Fruit fly (Drosophila melanogaster) whole organism, wandering third instar larva: ENCODE data around the gene CG9922.
A peak's percentile ranks its signal among the peaks of the same experiment; 100 is the strongest.

ENCODE experiments used
- CG32264 ChIP-seq: fragments of 200-800 bp; sonication (Bioruptor generic); optimal IDR thresholded peaks from 2 replicates; lab custom pipeline; 2016; ENCODE audit warnings: missing biosample characterization, missing genetic modification characterization
- CrebA ChIP-seq: fragments of 200-800 bp; sonication (Bioruptor generic); optimal IDR thresholded peaks from 2 replicates; lab custom pipeline; 2016; ENCODE audit warnings: missing biosample characterization, mild to moderate bottlenecking, missing genetic modification characterization, borderline replicate concordance
- HLH106 ChIP-seq: fragments of 200-800 bp; optimal IDR thresholded peaks from 3 replicates; lab custom pipeline; 2019; ENCODE audit warnings: missing biosample characterization, mild to moderate bottlenecking, missing genetic modification characterization, moderate library complexity
- Hnf4 ChIP-seq: fragments of 200-800 bp; sonication (Bioruptor generic); optimal IDR thresholded peaks from 2 replicates; lab custom pipeline; 2016; ENCODE audit warnings: missing biosample characterization, mild to moderate bottlenecking, missing genetic modification characterization
- Hr78 ChIP-seq: fragments of >200 bp; optimal IDR thresholded peaks from 2 replicates; lab custom pipeline; 2017; ENCODE audit warnings: missing biosample characterization, missing genetic modification characterization
- Hr83 ChIP-seq: fragments of 200-300 bp; sonication (Bioruptor generic); optimal IDR thresholded peaks from 2 replicates; lab custom pipeline; 2016; ENCODE audit warnings: missing biosample characterization, mild to moderate bottlenecking, missing genetic modification characterization, moderate library complexity; ENCODE audit not compliant: poor library complexity, severe bottlenecking
- Jra ChIP-seq: sonication (Bioruptor generic); optimal IDR thresholded peaks from 2 replicates; lab custom pipeline; 2016; ENCODE audit warnings: missing biosample characterization, missing genetic modification characterization
- Myc ChIP-seq: fragments of >200 bp; optimal IDR thresholded peaks from 2 replicates; lab custom pipeline; 2017
- N ChIP-seq: fragments of >200 bp; optimal IDR thresholded peaks from 2 replicates; lab custom pipeline; 2018; ENCODE audit warnings: missing biosample characterization, missing external identifiers, missing genetic modification characterization
- Rel ChIP-seq, 2 experiments: fragments of 200-800 bp; sonication (Bioruptor generic) in 1 of 2; optimal IDR thresholded peaks; 2 replicates in 1 of 2; 3 replicates in 1 of 2; lab custom pipeline; 2016 to 2019; ENCODE audit warnings: mild to moderate bottlenecking in 2 of 2, missing biosample characterization in 2 of 2, missing genetic modification characterization in 2 of 2, moderate library complexity in 1 of 2
- Vsx2 ChIP-seq: fragments of 200-300, 225-300 bp; sonication (Bioruptor generic); optimal IDR thresholded peaks from 2 replicates; lab custom pipeline; 2018; ENCODE audit warnings: missing biosample characterization, missing genetic modification characterization; ENCODE audit not compliant: partially characterized antibody
- br ChIP-seq: fragments of 200-800 bp; sonication (Bioruptor generic); optimal IDR thresholded peaks from 2 replicates; lab custom pipeline; 2016; ENCODE audit warnings: missing biosample characterization, missing genetic modification characterization
- dl ChIP-seq, 2 experiments: fragments of 175-275, 200-275 bp in 1 of 2; fragments of 200-275 bp in 1 of 2; sonication (Bioruptor generic); optimal IDR thresholded peaks; lab custom pipeline; 2018; ENCODE audit warnings: mild to moderate bottlenecking in 2 of 2, missing biosample characterization in 2 of 2, missing genetic modification characterization in 2 of 2, moderate library complexity in 2 of 2; ENCODE audit not compliant: partially characterized antibody in 2 of 2, insufficient read depth in 1 of 2
- dmrt93B ChIP-seq: fragments of 200-800 bp; sonication (Bioruptor generic); optimal IDR thresholded peaks from 2 replicates; lab custom pipeline; 2018; ENCODE audit warnings: missing biosample characterization, mild to moderate bottlenecking, missing genetic modification characterization
- dsf ChIP-seq: sonication (Bioruptor generic); optimal IDR thresholded peaks from 2 replicates; lab custom pipeline; 2016; ENCODE audit warnings: missing biosample characterization, missing genetic modification characterization, borderline replicate concordance
- ey ChIP-seq: fragments of 200-800 bp; sonication (Bioruptor generic); optimal IDR thresholded peaks from 2 replicates; lab custom pipeline; 2016; ENCODE audit warnings: missing biosample characterization, missing genetic modification characterization
- foxo ChIP-seq, 2 experiments: fragments of 200-800 bp; sonication (Bioruptor generic); optimal IDR thresholded peaks; 2 replicates in 1 of 2; 3 replicates in 1 of 2; lab custom pipeline; 2016 to 2017; ENCODE audit warnings: missing biosample characterization in 2 of 2, missing genetic modification characterization in 2 of 2
- jim ChIP-seq: fragments of 175-275, 200-325 bp; sonication (Bioruptor generic); optimal IDR thresholded peaks from 2 replicates; lab custom pipeline; 2016; ENCODE audit warnings: missing biosample characterization, mild to moderate bottlenecking, missing genetic modification characterization
- lola ChIP-seq: fragments of >200 bp; optimal IDR thresholded peaks from 2 replicates; lab custom pipeline; 2017; ENCODE audit warnings: missing biosample characterization, missing genetic modification characterization
- pan ChIP-seq: fragments of >200 bp; optimal IDR thresholded peaks from 2 replicates; lab custom pipeline; 2017
- psq ChIP-seq: fragments of 200-800 bp; sonication (Bioruptor generic); optimal IDR thresholded peaks from 3 replicates; lab custom pipeline; 2017; ENCODE audit warnings: missing biosample characterization, mild to moderate bottlenecking, missing genetic modification characterization, moderate library complexity
- rgr ChIP-seq: fragments of 200-800 bp; sonication (Bioruptor generic); optimal IDR thresholded peaks from 3 replicates; lab custom pipeline; 2016; ENCODE audit warnings: missing biosample characterization, mild to moderate bottlenecking, missing genetic modification characterization
- sv ChIP-seq: fragments of 200-800 bp; sonication (Bioruptor generic); optimal IDR thresholded peaks from 3 replicates; lab custom pipeline; 2016; ENCODE audit warnings: missing biosample characterization, missing genetic modification characterization
- tai ChIP-seq: sonication (Bioruptor generic); optimal IDR thresholded peaks from 2 replicates; lab custom pipeline; 2016; ENCODE audit warnings: missing biosample characterization, missing genetic modification characterization

Gene CG9922

DNA sequence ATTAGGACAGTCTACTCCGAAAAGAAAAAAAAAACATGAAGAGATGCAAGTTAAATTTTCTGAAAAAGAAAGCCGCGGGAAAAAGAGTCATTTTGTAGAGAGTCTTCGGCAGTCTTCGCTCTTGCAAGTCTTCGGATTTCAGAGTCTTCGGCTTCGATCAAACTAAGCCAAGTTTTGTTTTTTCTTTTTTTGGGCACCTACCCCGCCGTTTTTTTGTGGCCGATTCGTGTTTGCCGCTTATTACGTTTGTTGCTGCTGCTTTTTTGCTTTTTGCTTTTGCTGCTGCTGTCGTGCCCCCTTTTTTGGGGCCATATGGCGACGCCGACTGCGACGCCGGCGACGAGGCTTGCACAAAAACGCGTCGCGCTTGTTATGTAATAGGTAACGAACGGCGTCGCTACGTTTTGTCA is 44.1 kb downstream of the CG9922 start:
- TF ChIP-seq ey (GFP tag; lab: Kevin White, UChicago) (no peak), jim (peak; percentile 53), foxo (GFP tag; optimal IDR thresholded peaks at IDR 0.05; lab: Kevin White, UChicago) (no peak), dsf (GFP tag; lab: Kevin White, UChicago) (no peak), dmrt93B (GFP tag; lab: Kevin White, UChicago) (no peak), Jra (GFP tag; lab: Kevin White, UChicago) (no peak), Hr83 (no peak), psq (GFP tag; lab: Kevin White, UChicago) (no peak)
- TF ChIP-seq, all 38 proteins: peak for 1

DNA sequence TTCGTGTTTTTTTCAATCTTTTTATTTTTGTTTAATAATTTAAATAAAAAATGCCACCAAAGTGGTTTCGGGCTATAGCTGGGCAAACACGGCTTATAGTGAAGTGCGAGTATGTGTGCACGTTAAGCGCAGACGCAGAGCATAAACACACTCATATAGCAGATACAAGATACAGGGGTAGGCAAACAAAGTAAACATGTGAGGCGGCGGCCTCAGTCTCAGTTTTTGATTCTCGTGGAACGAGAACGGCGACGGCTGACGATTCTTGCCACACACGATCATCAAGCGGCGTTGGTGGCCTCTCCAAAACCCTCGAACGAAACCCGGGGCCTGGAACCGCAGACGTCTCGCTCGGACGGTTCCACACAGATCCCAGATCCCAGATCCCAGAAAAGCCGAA is 46.1 kb downstream of the CG9922 start:
- no peak for TF ChIP-seq N (GFP tag; lab: Kevin White, UChicago)
- no peak for TF ChIP-seq dl (GFP tag; optimal IDR thresholded peaks at IDR 0.05; lab: Kevin White, UChicago; ENCODE audit: insufficient read depth in 1 of 2, partially characterized antibody in 2 of 2)
- no peak for TF ChIP-seq Jra (GFP tag; lab: Kevin White, UChicago)
- TF ChIP-seq dsf (GFP tag; lab: Kevin White, UChicago) = no peak
- no peak for TF ChIP-seq lola
- peak; percentile 17 for TF ChIP-seq Hr83
- no peak for TF ChIP-seq Myc (lab: Kevin White, UChicago)
- no peak for TF ChIP-seq Hr78 (GFP tag; lab: Kevin White, UChicago)

DNA sequence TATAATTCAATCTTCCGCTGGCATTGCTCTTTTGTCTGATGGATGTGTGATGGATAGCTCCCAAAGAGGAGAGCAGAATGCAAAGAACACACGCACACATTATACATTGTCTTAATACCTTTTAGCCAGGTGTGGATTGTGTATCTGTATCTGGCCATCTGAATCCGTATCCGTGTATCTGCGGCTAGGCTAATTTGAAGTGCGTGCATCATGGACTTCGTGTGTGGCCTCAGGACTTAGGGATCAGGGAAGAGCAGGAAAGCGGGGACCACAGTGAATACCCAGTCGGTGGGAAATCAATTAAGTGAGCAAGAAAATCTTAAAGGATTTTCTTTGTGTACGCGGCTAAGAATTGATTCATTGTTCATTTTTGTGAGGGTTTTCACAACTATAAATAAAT is 46.7 kb downstream of the CG9922 start:
- TF ChIP-seq foxo (GFP tag; optimal IDR thresholded peaks at IDR 0.05; lab: Kevin White, UChicago) (no peak), dl (GFP tag; optimal IDR thresholded peaks at IDR 0.05; lab: Kevin White, UChicago; ENCODE audit: insufficient read depth in 1 of 2, partially characterized antibody in 2 of 2) (no peak), ey (GFP tag; lab: Kevin White, UChicago) (no peak), Vsx2 (no peak), br (GFP tag; lab: Kevin White, UChicago) (no peak), Hnf4 (GFP tag; lab: Kevin White, UChicago) (no peak), HLH106 (tag; lab: Kevin White, UChicago) (no peak), Hr83 (no peak), Hr78 (GFP tag; lab: Kevin White, UChicago) (no peak), sv (GFP tag; lab: Kevin White, UChicago) (no peak)

DNA sequence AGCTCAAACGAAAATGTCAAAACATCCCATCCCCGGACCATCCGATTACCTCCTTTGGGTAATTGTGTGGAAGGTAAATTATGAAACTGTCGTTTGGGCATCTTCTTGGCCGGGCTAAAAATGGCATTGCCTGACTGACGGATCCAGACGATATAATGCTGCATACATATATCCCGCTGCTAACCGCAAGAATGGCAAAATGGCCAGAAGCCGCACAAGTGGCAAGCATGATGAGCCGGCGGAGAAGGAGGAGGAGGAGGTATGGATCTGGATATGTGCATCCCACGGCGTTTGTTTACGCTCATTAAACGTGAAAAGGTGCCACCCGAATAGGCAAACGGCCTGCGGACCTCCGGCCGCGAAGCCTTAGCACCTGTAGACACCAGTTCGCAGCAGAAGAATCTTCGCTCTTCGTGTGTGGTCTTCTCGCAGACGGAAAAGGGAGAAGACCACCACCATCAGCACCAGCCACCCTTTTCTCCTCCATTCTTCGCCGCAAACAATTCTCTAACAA is 47.2 kb downstream of the CG9922 start:
- TF ChIP-seq psq (GFP tag; lab: Kevin White, UChicago) = no peak
- no peak for TF ChIP-seq dmrt93B (GFP tag; lab: Kevin White, UChicago)
- no peak for TF ChIP-seq N (GFP tag; lab: Kevin White, UChicago)
- TF ChIP-seq jim = no peak
- TF ChIP-seq Hnf4 (GFP tag; lab: Kevin White, UChicago) = no peak
- TF ChIP-seq tai (GFP tag; lab: Kevin White, UChicago) = no peak
- TF ChIP-seq dsf (GFP tag; lab: Kevin White, UChicago) = no peak

DNA sequence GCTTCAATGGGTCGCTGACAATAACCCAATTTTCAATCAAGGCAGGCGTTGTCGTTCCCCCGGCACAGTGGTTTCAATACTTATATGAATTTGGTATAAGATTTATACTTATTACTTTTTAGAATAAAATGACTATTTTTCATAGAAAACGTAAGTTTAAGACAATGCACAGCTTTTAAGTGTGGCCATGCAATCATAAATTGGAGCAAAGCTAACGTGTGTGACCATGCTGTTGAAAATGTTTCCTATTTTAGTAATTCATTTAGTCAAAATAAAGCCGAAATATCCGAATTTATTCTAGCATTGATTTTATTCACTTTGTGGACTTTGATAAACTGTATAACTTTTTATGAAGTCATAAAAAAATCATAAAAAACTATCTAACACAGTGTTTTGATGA is 49.5 kb downstream of the CG9922 start:
- TF ChIP-seq rgr (GFP tag; lab: Kevin White, UChicago) (no peak), CG32264 (GFP tag; lab: Kevin White, UChicago) (no peak), tai (GFP tag; lab: Kevin White, UChicago) (no peak), pan (lab: Kevin White, UChicago) (no peak), Rel (GFP tag; optimal IDR thresholded peaks at IDR 0.05; lab: Kevin White, UChicago) (no peak), Rel (tag; optimal IDR thresholded peaks at IDR 0.05; lab: Kevin White, UChicago) (no peak), CrebA (GFP tag; lab: Kevin White, UChicago) (no peak), Jra (GFP tag; lab: Kevin White, UChicago) (no peak), Myc (lab: Kevin White, UChicago) (no peak), sv (GFP tag; lab: Kevin White, UChicago) (no peak)
